Fruit fly (Drosophila melanogaster): ENCODE results near the gene CG43843.
A peak's percentile ranks its signal among the peaks of the same experiment; 100 is the strongest.

CG43843 gene

dm6 chrX:18486356-18487059, 26.3 kb upstream of the CG43843 start, which contains the start of gene psh:
TSS of gene psh (minus strand) at chrX:18486921.
- TF ChIP-seq foxo (GFP tag; optimal IDR thresholded peaks at IDR 0.05) = peak in 1 of 2 experiments; percentile 19
- TF ChIP-seq woc (GFP tag; optimal IDR thresholded peaks at IDR 0.05) = no peak

- TF ChIP-seq Hr83 (GFP tag; optimal IDR thresholded peaks at IDR 0.05; ENCODE audit: poor library complexity, severe bottlenecking) (peak; percentile 12), Hr78 (GFP tag; optimal IDR thresholded peaks at IDR 0.05) (no peak), Rel (GFP tag; optimal IDR thresholded peaks at IDR 0.05) (no peak), Rel (tag; optimal IDR thresholded peaks at IDR 0.05) (peak; percentile 89), sv (GFP tag; optimal IDR thresholded peaks at IDR 0.05) (no peak), Sp1 (GFP tag; optimal IDR thresholded peaks at IDR 0.05) (peak; percentile 69), br (GFP tag; optimal IDR thresholded peaks at IDR 0.05) (peak; percentile 53), woc (GFP tag; optimal IDR thresholded peaks at IDR 0.05) (peak; percentile 82), GATAd (GFP tag; optimal IDR thresholded peaks at IDR 0.05) (no peak), Dif (GFP tag; optimal IDR thresholded peaks at IDR 0.05; ENCODE audit: partially characterized antibody) (peak; percentile 78), h (GFP tag; optimal IDR thresholded peaks at IDR 0.05) (peak; percentile 31), fru (GFP tag; optimal IDR thresholded peaks at IDR 0.05) (peak; percentile 45), Vsx2 (GFP tag; optimal IDR thresholded peaks at IDR 0.05; ENCODE audit: partially characterized antibody) (peak; percentile 79), dl (GFP tag; optimal IDR thresholded peaks at IDR 0.05; ENCODE audit: insufficient read depth in 1 of 2, partially characterized antibody in 2 of 2) (peak in 1 of 2 experiments; percentile 12), CG32264 (GFP tag; optimal IDR thresholded peaks at IDR 0.05) (no peak), Hnf4 (GFP tag; optimal IDR thresholded peaks at IDR 0.05) (peak; percentile 19), jim (GFP tag; optimal IDR thresholded peaks at IDR 0.05) (no peak), CrebA (GFP tag; optimal IDR thresholded peaks at IDR 0.05; ENCODE audit: borderline replicate concordance) (no peak)
Measured at dm6 chrX:18483261-18484218, 23.3 kb upstream of the CG43843 start, which contains the start of gene Hayan. TSS of gene Hayan (minus strand) at chrX:18483772.

- TF ChIP-seq Rel (GFP tag; optimal IDR thresholded peaks at IDR 0.05) (no peak), Rel (tag; optimal IDR thresholded peaks at IDR 0.05) (peak; percentile 92), sage (GFP tag; optimal IDR thresholded peaks at IDR 0.05) (no peak)
Measured at dm6 chrX:18482537-18482936, 22.3 kb upstream of the CG43843 start.

- TF ChIP-seq dmrt93B (GFP tag; optimal IDR thresholded peaks at IDR 0.05) (no peak), tai (GFP tag; optimal IDR thresholded peaks at IDR 0.05) (no peak), sage (GFP tag; optimal IDR thresholded peaks at IDR 0.05) (no peak), GATAd (GFP tag; optimal IDR thresholded peaks at IDR 0.05) (no peak), h (GFP tag; optimal IDR thresholded peaks at IDR 0.05) (peak; percentile 35), psq (GFP tag; optimal IDR thresholded peaks at IDR 0.05) (peak; percentile 88), Dfd (GFP tag; optimal IDR thresholded peaks at IDR 0.05) (no peak), Abd-B (GFP tag; optimal IDR thresholded peaks at IDR 0.05) (no peak), Hr83 (GFP tag; optimal IDR thresholded peaks at IDR 0.05; ENCODE audit: poor library complexity, severe bottlenecking) (no peak), dsf (GFP tag; optimal IDR thresholded peaks at IDR 0.05; ENCODE audit: borderline replicate concordance) (no peak), N (GFP tag; optimal IDR thresholded peaks at IDR 0.05) (no peak), Hnf4 (GFP tag; optimal IDR thresholded peaks at IDR 0.05) (no peak), fru (GFP tag; optimal IDR thresholded peaks at IDR 0.05) (peak; percentile 77), Dif (GFP tag; optimal IDR thresholded peaks at IDR 0.05; ENCODE audit: partially characterized antibody) (no peak), CG32264 (GFP tag; optimal IDR thresholded peaks at IDR 0.05) (no peak), sv (GFP tag; optimal IDR thresholded peaks at IDR 0.05) (no peak), Myc (optimal IDR thresholded peaks at IDR 0.05) (no peak), Jra (GFP tag; optimal IDR thresholded peaks at IDR 0.05) (no peak), woc (GFP tag; optimal IDR thresholded peaks at IDR 0.05) (peak; percentile 67), dl (GFP tag; optimal IDR thresholded peaks at IDR 0.05; ENCODE audit: insufficient read depth in 1 of 2, partially characterized antibody in 2 of 2) (no peak), rgr (GFP tag; optimal IDR thresholded peaks at IDR 0.05) (no peak), CrebA (GFP tag; optimal IDR thresholded peaks at IDR 0.05; ENCODE audit: borderline replicate concordance) (no peak), Vsx2 (GFP tag; optimal IDR thresholded peaks at IDR 0.05; ENCODE audit: partially characterized antibody) (no peak), Rel (GFP tag; optimal IDR thresholded peaks at IDR 0.05) (no peak), Rel (tag; optimal IDR thresholded peaks at IDR 0.05) (peak; percentile 4), Hr78 (GFP tag; optimal IDR thresholded peaks at IDR 0.05) (no peak), lola (GFP tag; optimal IDR thresholded peaks at IDR 0.05) (no peak), pan (optimal IDR thresholded peaks at IDR 0.05) (peak; percentile 80), CG9705 (GFP tag; optimal IDR thresholded peaks at IDR 0.05) (peak; percentile 14), ey (GFP tag; optimal IDR thresholded peaks at IDR 0.05) (no peak), OdsH (GFP tag; optimal IDR thresholded peaks at IDR 0.05) (no peak), usp (GFP tag; optimal IDR thresholded peaks at IDR 0.05) (no peak)
Measured at dm6 chrX:18479307-18480134, 19.3 kb upstream of the CG43843 start, which contains the start of gene CG32547. TSS of gene CG32547 (minus strand) at chrX:18479487.

All from whole organism, wandering third instar larva.